Worm (Caenorhabditis elegans) whole organism, L2 larva: ENCODE results near the gene Y110A2AL.4.
A peak's percentile ranks its signal among the peaks of the same experiment; 100 is the strongest.

ENCODE experiments used
- F13H6.1 ChIP-seq: sonication (generic microtip); optimal IDR thresholded peaks from 2 replicates; lab custom pipeline; 2016; ENCODE audit warnings: missing genetic modification characterization, missing compliant biosample characterization
- Y55F3AM.14 ChIP-seq: fragments of 200-800 bp; sonication (Bioruptor generic); optimal IDR thresholded peaks from 2 replicates; lab custom pipeline; 2018; ENCODE audit warnings: mild to moderate bottlenecking, missing genetic modification characterization, missing compliant biosample characterization
- aly-2 ChIP-seq: fragments of 150-350 bp; optimal IDR thresholded peaks from 2 replicates; lab custom pipeline; 2014; ENCODE audit warnings: missing biosample characterization, missing genetic modification characterization
- blmp-1 ChIP-seq: sonication (generic microtip); optimal IDR thresholded peaks from 2 replicates; lab custom pipeline; 2017; ENCODE audit warnings: missing genetic modification characterization, mild to moderate bottlenecking, missing compliant biosample characterization, antibody characterized with exemption, moderate library complexity; ENCODE audit not compliant: insufficient read depth
- ceh-82 ChIP-seq: fragments of 150-350 bp; optimal IDR thresholded peaks from 2 replicates; lab custom pipeline; 2014; ENCODE audit warnings: missing biosample characterization, missing genetic modification characterization
- crh-2 ChIP-seq: sonication (generic microtip); optimal IDR thresholded peaks from 2 replicates; lab custom pipeline; 2017; ENCODE audit warnings: missing biosample characterization, missing genetic modification characterization
- egl-27 ChIP-seq: sonication (generic microtip); optimal IDR thresholded peaks from 3 replicates; lab custom pipeline; 2017; ENCODE audit warnings: missing biosample characterization, missing genetic modification reagents, missing genetic modification characterization
- elt-1 ChIP-seq: fragments of 150-350 bp; optimal IDR thresholded peaks from 2 replicates; lab custom pipeline; 2014; ENCODE audit warnings: missing biosample characterization, missing genetic modification characterization
- fos-1 ChIP-seq: fragments of 150-350 bp; optimal IDR thresholded peaks from 2 replicates; lab custom pipeline; 2014; ENCODE audit warnings: missing biosample characterization, missing genetic modification characterization
- lin-11 ChIP-seq: fragments of 150-350 bp; sonication (generic microtip); optimal IDR thresholded peaks from 2 replicates; lab custom pipeline; 2014; ENCODE audit warnings: missing biosample characterization, missing genetic modification characterization, inconsistent platforms, mixed read lengths
- lin-13 ChIP-seq: fragments of 150-350 bp; optimal IDR thresholded peaks from 2 replicates; lab custom pipeline; 2014; ENCODE audit warnings: missing biosample characterization, missing genetic modification reagents, missing genetic modification characterization
- lin-39 ChIP-seq: fragments of 150-350 bp; optimal IDR thresholded peaks from 2 replicates; lab custom pipeline; 2014; ENCODE audit warnings: missing biosample characterization, missing genetic modification reagents, missing genetic modification characterization
- lsy-2 ChIP-seq, 2 experiments: fragments of 150-350 bp in 1 of 2; sonication (generic microtip) in 1 of 2; optimal IDR thresholded peaks; 2 replicates each; lab custom pipeline; 2014 to 2017; ENCODE audit warnings: missing biosample characterization in 2 of 2, missing genetic modification characterization in 2 of 2
- mab-5 ChIP-seq: fragments of 150-350 bp; optimal IDR thresholded peaks from 2 replicates; lab custom pipeline; 2014; ENCODE audit warnings: missing biosample characterization, missing genetic modification characterization
- mbf-1 ChIP-seq: sonication (generic microtip); optimal IDR thresholded peaks from 2 replicates; lab custom pipeline; 2017; ENCODE audit warnings: missing biosample characterization, missing genetic modification characterization
- mdl-1 ChIP-seq, 2 experiments: fragments of 150-350 bp in 1 of 2; sonication (generic microtip) in 1 of 2; optimal IDR thresholded peaks; 2 replicates each; lab custom pipeline; 2017; ENCODE audit warnings: missing biosample characterization in 2 of 2, missing genetic modification characterization in 2 of 2
- nhr-10 ChIP-seq: sonication (generic microtip); optimal IDR thresholded peaks from 2 replicates; lab custom pipeline; 2017; ENCODE audit warnings: missing biosample characterization, missing genetic modification characterization
- nhr-12 ChIP-seq: fragments of 150-350 bp; optimal IDR thresholded peaks from 2 replicates; lab custom pipeline; 2014; ENCODE audit warnings: missing biosample characterization, missing genetic modification characterization
- nhr-129 ChIP-seq: fragments of 150-350 bp; optimal IDR thresholded peaks from 2 replicates; lab custom pipeline; 2014; ENCODE audit warnings: missing biosample characterization, missing genetic modification characterization
- nhr-21 ChIP-seq: fragments of 150-350 bp; optimal IDR thresholded peaks from 2 replicates; lab custom pipeline; 2014; ENCODE audit warnings: missing biosample characterization, missing genetic modification characterization
- nhr-23 ChIP-seq: fragments of 150-350 bp; optimal IDR thresholded peaks from 2 replicates; lab custom pipeline; 2014; ENCODE audit warnings: missing biosample characterization, missing genetic modification reagents, missing genetic modification characterization
- nhr-237 ChIP-seq: fragments of 150-350 bp; optimal IDR thresholded peaks from 2 replicates; lab custom pipeline; 2014; ENCODE audit warnings: missing biosample characterization, missing genetic modification characterization
- nhr-25 ChIP-seq: fragments of 150-350 bp; sonication (generic microtip); optimal IDR thresholded peaks from 3 replicates; lab custom pipeline; 2014; ENCODE audit warnings: missing biosample characterization, missing genetic modification characterization
- nhr-77 ChIP-seq: fragments of 150-350 bp; optimal IDR thresholded peaks from 2 replicates; lab custom pipeline; 2014; ENCODE audit warnings: missing biosample characterization, missing genetic modification characterization
- peb-1 ChIP-seq: fragments of 150-350 bp; optimal IDR thresholded peaks from 2 replicates; lab custom pipeline; 2014; ENCODE audit warnings: missing biosample characterization, missing genetic modification characterization
- skn-1 ChIP-seq: sonication (generic microtip); optimal IDR thresholded peaks from 2 replicates; lab custom pipeline; 2017; ENCODE audit warnings: missing biosample characterization, missing genetic modification characterization
- sma-3 ChIP-seq: sonication (generic microtip); optimal IDR thresholded peaks from 2 replicates; lab custom pipeline; 2016; ENCODE audit warnings: missing genetic modification reagents, missing genetic modification characterization, missing compliant biosample characterization
- sma-9 ChIP-seq, 2 experiments: fragments of 150-350 bp in 1 of 2; sonication (generic microtip) in 1 of 2; optimal IDR thresholded peaks; 2 replicates each; lab custom pipeline; 2014 to 2016; ENCODE audit warnings: missing genetic modification characterization in 2 of 2, mild to moderate bottlenecking in 1 of 2, missing biosample characterization in 1 of 2, missing compliant biosample characterization in 1 of 2, missing genetic modification reagents in 1 of 2, moderate library complexity in 1 of 2
- unc-39 ChIP-seq: fragments of 150-350 bp; optimal IDR thresholded peaks from 2 replicates; lab custom pipeline; 2014; ENCODE audit warnings: missing biosample characterization, missing genetic modification characterization
- unc-55 ChIP-seq: fragments of 150-350 bp; sonication (generic microtip); optimal IDR thresholded peaks from 3 replicates; lab custom pipeline; 2014; ENCODE audit warnings: missing biosample characterization, missing genetic modification reagents, missing genetic modification characterization
- unc-62 ChIP-seq: fragments of 150-350 bp; optimal IDR thresholded peaks from 2 replicates; lab custom pipeline; 2014; ENCODE audit warnings: missing biosample characterization, missing genetic modification reagents, missing genetic modification characterization
- zag-1 ChIP-seq: fragments of 150-350 bp; optimal IDR thresholded peaks from 2 replicates; lab custom pipeline; 2014; ENCODE audit warnings: missing biosample characterization, missing genetic modification characterization
- ztf-1 ChIP-seq: fragments of 200-800 bp; sonication (Bioruptor generic); conservative IDR thresholded peaks from 2 replicates; pipeline ENCODE4 v1.3.6; 2022; ENCODE audit warnings: missing genetic modification characterization, missing compliant biosample characterization
- ztf-11 ChIP-seq: sonication (generic microtip); optimal IDR thresholded peaks from 2 replicates; lab custom pipeline; 2017; ENCODE audit warnings: missing biosample characterization, missing genetic modification characterization

Gene Y110A2AL.4

ce11 chrII:2846552-2846951 is 7.4 kb downstream of the Y110A2AL.4 start:
- no peak for TF ChIP-seq lsy-2 (tag; optimal IDR thresholded peaks at IDR 0.05; lab: Kevin White, UChicago)

- TF ChIP-seq ztf-11 (no peak), skn-1 (no peak), lin-13 (no peak), peb-1 (tag; lab: Kevin White, UChicago) (no peak), unc-39 (no peak), fos-1 (tag; lab: Kevin White, UChicago) (no peak), zag-1 (tag; lab: Kevin White, UChicago) (no peak), egl-27 (tag; lab: Kevin White, UChicago) (no peak), blmp-1 (tag; lab: Kevin White, UChicago) (no peak), nhr-77 (tag; lab: Kevin White, UChicago) (no peak), nhr-237 (no peak), ceh-82 (tag; lab: Kevin White, UChicago) (no peak), lsy-2 (tag; optimal IDR thresholded peaks at IDR 0.05; lab: Kevin White, UChicago) (no peak), nhr-10 (no peak), mdl-1 (tag; optimal IDR thresholded peaks at IDR 0.05; lab: Kevin White, UChicago) (no peak)
These were observed 13.4 kb downstream of the Y110A2AL.4 start, which contains the start of gene ptc-3 for ce11 chrII:2852493-2852892. Gene ptc-3, minus strand, starts transcription at chrII:2852593.

- TF ChIP-seq nhr-237, result no peak
- TF ChIP-seq lin-39 (tag; lab: Kevin White, UChicago), result no peak
- no peak for TF ChIP-seq sma-9 (GFP tag; optimal IDR thresholded peaks at IDR 0.05; lab: Kevin White, UChicago)
- TF ChIP-seq sma-9 (tag; optimal IDR thresholded peaks at IDR 0.05; lab: Kevin White, UChicago), result no peak
- peak; percentile 53 for TF ChIP-seq nhr-25
- TF ChIP-seq nhr-77 (tag; lab: Kevin White, UChicago), result no peak
- TF ChIP-seq elt-1 (tag; lab: Kevin White, UChicago), result no peak
- no peak for TF ChIP-seq unc-55 (GFP tag; lab: Kevin White, UChicago)
- TF ChIP-seq unc-62 (GFP tag; lab: Kevin White, UChicago), result no peak
- TF ChIP-seq blmp-1 (tag; lab: Kevin White, UChicago), result peak; percentile 43
- TF ChIP-seq aly-2, result no peak
These were observed 14.7 kb downstream of the Y110A2AL.4 start for ce11 chrII:2853767-2854166.

- no peak for TF ChIP-seq mbf-1
- no peak for TF ChIP-seq lin-11 (tag; lab: Kevin White, UChicago)
- TF ChIP-seq nhr-12 (tag; lab: Kevin White, UChicago), result no peak
- no peak for TF ChIP-seq ztf-11
- no peak for TF ChIP-seq mab-5
- TF ChIP-seq nhr-21 (tag; lab: Kevin White, UChicago), result no peak
- TF ChIP-seq lin-39 (tag; lab: Kevin White, UChicago), result no peak
- peak; percentile 6 for TF ChIP-seq sma-3 (GFP tag; lab: Kevin White, UChicago)
- TF ChIP-seq ztf-1 (GFP tag; lab: Robert Waterston, UW), result no peak
- TF ChIP-seq blmp-1 (tag; lab: Kevin White, UChicago), result peak; percentile 12
- no peak for TF ChIP-seq mdl-1 (tag; optimal IDR thresholded peaks at IDR 0.05; lab: Kevin White, UChicago)
- no peak for TF ChIP-seq elt-1 (tag; lab: Kevin White, UChicago)
- no peak for TF ChIP-seq unc-62 (GFP tag; lab: Kevin White, UChicago)
- TF ChIP-seq crh-2 (tag; lab: Kevin White, UChicago), result no peak
- no peak for TF ChIP-seq nhr-77 (tag; lab: Kevin White, UChicago)
- TF ChIP-seq skn-1, result no peak
- TF ChIP-seq nhr-129 (tag; lab: Kevin White, UChicago), result peak; percentile 25
- no peak for TF ChIP-seq lsy-2 (tag; optimal IDR thresholded peaks at IDR 0.05; lab: Kevin White, UChicago)
- no peak for TF ChIP-seq sma-9 (GFP tag; optimal IDR thresholded peaks at IDR 0.05; lab: Kevin White, UChicago)
- no peak for TF ChIP-seq sma-9 (tag; optimal IDR thresholded peaks at IDR 0.05; lab: Kevin White, UChicago)
- TF ChIP-seq nhr-25, result peak; percentile 63
- no peak for TF ChIP-seq nhr-23 (tag; lab: Kevin White, UChicago)
- TF ChIP-seq F13H6.1 (tag; lab: Kevin White, UChicago), result peak; percentile 12
These were observed 15.7 kb downstream of the Y110A2AL.4 start for ce11 chrII:2854794-2855193.

ce11 chrII:2856114-2856513 is 17.0 kb downstream of the Y110A2AL.4 start:
- TF ChIP-seq fos-1 (tag; lab: Kevin White, UChicago) (peak; percentile 7), Y55F3AM.14 (GFP tag; lab: Kevin White, UChicago) (no peak)
